Worm (Caenorhabditis elegans) whole organism, L3 larva: Measurements from ENCODE around the gene set-31.

ENCODE experiments used
- skn-1 ChIP-seq: fragments of 150-350 bp; optimal IDR thresholded peaks from 2 replicates; lab custom pipeline; 2014; ENCODE audit warnings: missing biosample characterization, missing genetic modification characterization
- snpc-4 ChIP-seq: fragments of 150-350 bp; optimal IDR thresholded peaks from 2 replicates; lab custom pipeline; 2014; ENCODE audit warnings: missing biosample characterization, missing genetic modification characterization

- TF ChIP-seq snpc-4 (no peak), skn-1 (tag; lab: Kevin White, UChicago) (no peak)
Observed at ce11 chrV:14408774-14409173, 8.9 kb upstream of the set-31 start, which contains the start of gene gnrr-2.
